Fruit fly (Drosophila melanogaster) whole organism, embryonic: ENCODE measurements around the gene vkg.

Experiments
- Abd-B ChIP-seq: fragments of 200-800 bp; sonication (Bioruptor generic); optimal IDR thresholded peaks from 2 replicates; lab custom pipeline; 2018; ENCODE audit warnings: missing biosample characterization, mild to moderate bottlenecking, missing genetic modification characterization, moderate library complexity
- CG17361 ChIP-seq: fragments of 200-800 bp; sonication (Bioruptor generic); IDR thresholded peaks from 3 replicates; pipeline ENCODE4 v1.3.6; 2022; ENCODE audit warnings: missing biosample characterization, missing genetic modification characterization
- CG6689 ChIP-seq: fragments of 200-800 bp; sonication (Bioruptor generic); IDR thresholded peaks from 2 replicates; pipeline ENCODE4 v1.3.6; 2022; ENCODE audit warnings: missing biosample characterization, missing genetic modification characterization
- CG7839 ChIP-seq: fragments of 200-800 bp; sonication (Bioruptor generic); optimal IDR thresholded peaks from 3 replicates; lab custom pipeline; 2018; ENCODE audit warnings: missing biosample characterization, mild to moderate bottlenecking, missing genetic modification characterization, moderate library complexity
- CG9609 ChIP-seq: fragments of 200-800 bp; sonication (Bioruptor generic); optimal IDR thresholded peaks from 3 replicates; lab custom pipeline; 2016; ENCODE audit warnings: missing biosample characterization, missing genetic modification characterization
- Ets65A ChIP-seq: fragments of 200-800 bp; sonication (Bioruptor generic); peaks from one replicate; lab custom pipeline; 2016; ENCODE audit warnings: missing biosample characterization, missing genetic modification characterization
- HHEX ChIP-seq: fragments of 200-800 bp; sonication (Bioruptor generic); optimal IDR thresholded peaks from 3 replicates; lab custom pipeline; 2017; ENCODE audit warnings: missing biosample characterization, mild to moderate bottlenecking, missing genetic modification characterization, missing genetic modification reagents
- pum ChIP-seq: fragments of 200-800 bp; sonication (Bioruptor generic); optimal IDR thresholded peaks from 2 replicates; lab custom pipeline; 2016; ENCODE audit warnings: missing biosample characterization, missing genetic modification characterization
- tx ChIP-seq: fragments of 200-800 bp; sonication (Bioruptor generic); optimal IDR thresholded peaks from 2 replicates; lab custom pipeline; 2016; ENCODE audit warnings: missing biosample characterization, missing genetic modification characterization

- TF ChIP-seq CG9609 (GFP tag; lab: Kevin White, UChicago) (peak; percentile 50), tx (GFP tag; lab: Kevin White, UChicago) (peak; percentile 47), HHEX (GFP tag; lab: Kevin White, UChicago) (peak; percentile 25), Abd-B (peak; percentile 46), CG6689 (GFP tag; lab: Robert Waterston, UW) (no peak; the same call in 1 of the 2 replicates), pum (GFP tag; lab: Kevin White, UChicago) (peak; percentile 15), CG7839 (tag; lab: Kevin White, UChicago) (peak; percentile 59), Ets65A (GFP tag; lab: Kevin White, UChicago) (peak; percentile 94), CG17361 (no peak; the same call in 1 of the 3 replicates)
Observed at dm6 chr2L:5010784-5011260, 17.2 kb downstream of the vkg start, which contains the start of the genes CG31917, Tfb5 and SelT.
